Worm (Caenorhabditis elegans) whole organism, mixed stage, embryonic: ENCODE data around the gene F17E9.18.

ENCODE experiments used
- M03D4.4 ChIP-seq: sonication (generic microtip); optimal IDR thresholded peaks from 2 replicates; lab custom pipeline; 2017; ENCODE audit warnings: mild to moderate bottlenecking, missing genetic modification characterization, missing compliant biosample characterization
- bed-3 ChIP-seq: fragments of 200-800 bp; sonication (Bioruptor generic); optimal IDR thresholded peaks from 3 replicates; lab custom pipeline; 2018; ENCODE audit warnings: mild to moderate bottlenecking, missing genetic modification characterization, moderate library complexity, missing compliant biosample characterization
- blmp-1 ChIP-seq: fragments of 150-350 bp; optimal IDR thresholded peaks from 2 replicates; lab custom pipeline; 2014; ENCODE audit warnings: missing biosample characterization, missing genetic modification characterization
- ceh-39 ChIP-seq: fragments of 150-350 bp; optimal IDR thresholded peaks from 2 replicates; lab custom pipeline; 2014; ENCODE audit warnings: missing biosample characterization, missing genetic modification characterization
- ceh-43 ChIP-seq: fragments of 200-800 bp; sonication (Bioruptor generic); optimal IDR thresholded peaks from 2 replicates; lab custom pipeline; 2018; ENCODE audit warnings: mild to moderate bottlenecking, missing genetic modification characterization, moderate library complexity, missing compliant biosample characterization
- ceh-83 ChIP-seq: fragments of 200-800 bp; sonication (Bioruptor generic); optimal IDR thresholded peaks from 2 replicates; lab custom pipeline; 2018; ENCODE audit warnings: mild to moderate bottlenecking, missing genetic modification characterization, missing compliant biosample characterization
- ces-1 ChIP-seq: fragments of 150-350 bp; optimal IDR thresholded peaks from 2 replicates; lab custom pipeline; 2014; ENCODE audit warnings: missing biosample characterization, missing genetic modification reagents, missing genetic modification characterization
- cnd-1 ChIP-seq: fragments of 200-800 bp; sonication (Bioruptor generic); optimal IDR thresholded peaks from 2 replicates; lab custom pipeline; 2018; ENCODE audit warnings: mild to moderate bottlenecking, missing genetic modification characterization, missing compliant biosample characterization
- drap-1 ChIP-seq: fragments of 200-800 bp; sonication (Bioruptor generic); optimal IDR thresholded peaks from 3 replicates; lab custom pipeline; 2018; ENCODE audit warnings: mild to moderate bottlenecking, missing genetic modification characterization, missing compliant biosample characterization
- elt-1 ChIP-seq: sonication (generic microtip); optimal IDR thresholded peaks from 2 replicates; lab custom pipeline; 2017; ENCODE audit warnings: missing genetic modification characterization, mild to moderate bottlenecking, missing compliant biosample characterization, antibody characterized with exemption, moderate library complexity, borderline replicate concordance; ENCODE audit not compliant: insufficient read depth
- elt-3 ChIP-seq: fragments of 150-350 bp; optimal IDR thresholded peaks from 2 replicates; lab custom pipeline; 2014; ENCODE audit warnings: missing biosample characterization, missing genetic modification characterization
- flh-1 ChIP-seq: fragments of 200-800 bp; sonication (Bioruptor generic); optimal IDR thresholded peaks from 2 replicates; lab custom pipeline; 2018; ENCODE audit warnings: mild to moderate bottlenecking, missing genetic modification characterization, moderate library complexity, missing compliant biosample characterization
- ham-2 ChIP-seq: fragments of 200-800 bp; sonication (Bioruptor generic); optimal IDR thresholded peaks from 2 replicates; lab custom pipeline; 2018; ENCODE audit warnings: mild to moderate bottlenecking, missing genetic modification characterization, missing compliant biosample characterization
- hlh-1 ChIP-seq: fragments of 150-350 bp; optimal IDR thresholded peaks from 2 replicates; lab custom pipeline; 2014; ENCODE audit warnings: missing biosample characterization, missing genetic modification reagents, missing genetic modification characterization
- lin-13 ChIP-seq: fragments of 150-350 bp; optimal IDR thresholded peaks from 2 replicates; lab custom pipeline; 2014; ENCODE audit warnings: missing biosample characterization, missing genetic modification characterization
- lin-32 ChIP-seq: fragments of 200-800 bp; sonication (Bioruptor generic); optimal IDR thresholded peaks from 2 replicates; lab custom pipeline; 2018; ENCODE audit warnings: mild to moderate bottlenecking, missing genetic modification characterization, missing compliant biosample characterization
- lsy-2 ChIP-seq: fragments of 150-350 bp; optimal IDR thresholded peaks from 2 replicates; lab custom pipeline; 2014; ENCODE audit warnings: missing biosample characterization, missing genetic modification characterization
- mab-5 ChIP-seq: fragments of 150-350 bp; optimal IDR thresholded peaks from 2 replicates; lab custom pipeline; 2014; ENCODE audit warnings: missing biosample characterization, missing genetic modification characterization
- mep-1 ChIP-seq: fragments of 150-350 bp; optimal IDR thresholded peaks from 2 replicates; lab custom pipeline; 2017; ENCODE audit warnings: missing biosample characterization, missing genetic modification reagents, missing genetic modification characterization, inconsistent platforms
- nhr-12 ChIP-seq: fragments of 150-350 bp; optimal IDR thresholded peaks from 2 replicates; lab custom pipeline; 2014; ENCODE audit warnings: missing biosample characterization, missing genetic modification characterization
- nhr-2 ChIP-seq: fragments of 150-350 bp; optimal IDR thresholded peaks from 2 replicates; lab custom pipeline; 2014; ENCODE audit warnings: missing biosample characterization, missing genetic modification characterization
- nhr-237 ChIP-seq: fragments of 150-350 bp; optimal IDR thresholded peaks from 2 replicates; lab custom pipeline; 2014; ENCODE audit warnings: missing biosample characterization, missing genetic modification characterization
- nhr-76 ChIP-seq: sonication (generic microtip); optimal IDR thresholded peaks from 2 replicates; lab custom pipeline; 2017; ENCODE audit warnings: missing biosample characterization, missing genetic modification characterization
- pha-4 ChIP-seq: fragments of 150-350 bp; optimal IDR thresholded peaks from 2 replicates; lab custom pipeline; 2018; ENCODE audit warnings: missing biosample characterization, missing genetic modification reagents, missing genetic modification characterization
- sem-2 ChIP-seq: fragments of 200-800 bp; sonication (Bioruptor generic); optimal IDR thresholded peaks from 2 replicates; lab custom pipeline; 2018; ENCODE audit warnings: mild to moderate bottlenecking, missing genetic modification characterization, missing compliant biosample characterization
- snpc-4 ChIP-seq: fragments of 150-350 bp; optimal IDR thresholded peaks from 2 replicates; lab custom pipeline; 2014; ENCODE audit warnings: missing biosample characterization, missing genetic modification characterization
- sptf-1 ChIP-seq: sonication (generic microtip); optimal IDR thresholded peaks from 2 replicates; lab custom pipeline; 2017; ENCODE audit warnings: mild to moderate bottlenecking, missing genetic modification characterization, moderate library complexity, missing compliant biosample characterization
- tbx-8 ChIP-seq: fragments of 200-800 bp; sonication (Bioruptor generic); optimal IDR thresholded peaks from 2 replicates; lab custom pipeline; 2018; ENCODE audit warnings: mild to moderate bottlenecking, missing genetic modification characterization, moderate library complexity, missing compliant biosample characterization
- unc-120 ChIP-seq: sonication (generic microtip); optimal IDR thresholded peaks from 2 replicates; lab custom pipeline; 2017; ENCODE audit warnings: missing genetic modification characterization, missing compliant biosample characterization; ENCODE audit not compliant: poor library complexity, severe bottlenecking
- unc-39 ChIP-seq: fragments of 150-350 bp; optimal IDR thresholded peaks from 2 replicates; lab custom pipeline; 2014; ENCODE audit warnings: missing biosample characterization, missing genetic modification characterization
- zip-8 ChIP-seq: fragments of 150-350 bp; optimal IDR thresholded peaks from 2 replicates; lab custom pipeline; 2014; ENCODE audit warnings: missing biosample characterization, missing genetic modification characterization

The F17E9.18 gene

ce11 chrIV:8360817-8361216 is 13.9 kb upstream of the F17E9.18 start, which contains the start of gene sqv-1:
Gene sqv-1, plus strand, starts transcription at chrIV:8361117.
- no peak for TF ChIP-seq unc-120
- no peak for TF ChIP-seq unc-39 (tag; lab: Kevin White, UChicago)
- no peak for TF ChIP-seq mep-1 (tag; lab: Kevin White, UChicago)
- no peak for TF ChIP-seq hlh-1 (tag; lab: Kevin White, UChicago)
- TF ChIP-seq lin-13 (tag; lab: Kevin White, UChicago) = no peak
- TF ChIP-seq mab-5 (tag; lab: Kevin White, UChicago) = no peak
- TF ChIP-seq ceh-39 (tag; lab: Kevin White, UChicago) = no peak
- no peak for TF ChIP-seq zip-8 (tag; lab: Kevin White, UChicago)
- TF ChIP-seq blmp-1 (tag; lab: Kevin White, UChicago) = no peak
- TF ChIP-seq ceh-83 (GFP tag; lab: Kevin White, UChicago) = no peak
- no peak for TF ChIP-seq elt-3 (tag; lab: Kevin White, UChicago)
- no peak for TF ChIP-seq ceh-43
- no peak for TF ChIP-seq nhr-2 (tag; lab: Kevin White, UChicago)
- TF ChIP-seq sptf-1 (tag; lab: Kevin White, UChicago) = no peak
- no peak for TF ChIP-seq ces-1 (GFP tag; lab: Kevin White, UChicago)
- no peak for TF ChIP-seq nhr-76 (tag; lab: Kevin White, UChicago)

- TF ChIP-seq sptf-1 (tag; lab: Kevin White, UChicago) (no peak), hlh-1 (tag; lab: Kevin White, UChicago) (no peak), mep-1 (tag; lab: Kevin White, UChicago) (peak; percentile 27), ham-2 (no peak), nhr-237 (tag; lab: Kevin White, UChicago) (peak; percentile 2), mab-5 (tag; lab: Kevin White, UChicago) (no peak), lsy-2 (tag; lab: Kevin White, UChicago) (no peak), snpc-4 (tag; lab: Kevin White, UChicago) (no peak), blmp-1 (tag; lab: Kevin White, UChicago) (no peak), pha-4 (tag; lab: Kevin White, UChicago) (no peak), ces-1 (GFP tag; lab: Kevin White, UChicago) (peak; percentile 89), elt-3 (tag; lab: Kevin White, UChicago) (no peak), nhr-76 (tag; lab: Kevin White, UChicago) (no peak), lin-32 (GFP tag; lab: Kevin White, UChicago) (no peak)
Measured at ce11 chrIV:8359716-8360407, 12.9 kb upstream of the F17E9.18 start, which contains the start of gene D2096.5. Gene D2096.5, minus strand, starts transcription at chrIV:8359766.

ce11 chrIV:8358492-8358891 is 11.5 kb upstream of the F17E9.18 start, which contains the start of gene D2096.13:
Gene D2096.13, minus strand, starts transcription at chrIV:8358592.
- no peak for TF ChIP-seq sem-2 (GFP tag; lab: Kevin White, UChicago)
- TF ChIP-seq M03D4.4 (tag; lab: Kevin White, UChicago) = no peak
- no peak for TF ChIP-seq unc-120
- TF ChIP-seq tbx-8 = no peak
- TF ChIP-seq blmp-1 (tag; lab: Kevin White, UChicago) = no peak
- no peak for TF ChIP-seq ceh-83 (GFP tag; lab: Kevin White, UChicago)
- no peak for TF ChIP-seq bed-3
- TF ChIP-seq lin-13 (tag; lab: Kevin White, UChicago) = no peak
- TF ChIP-seq nhr-2 (tag; lab: Kevin White, UChicago) = no peak
- TF ChIP-seq ceh-43 = no peak
- no peak for TF ChIP-seq flh-1 (GFP tag; lab: Kevin White, UChicago)
- no peak for TF ChIP-seq lsy-2 (tag; lab: Kevin White, UChicago)

ce11 chrIV:8357299-8357698 is 10.3 kb upstream of the F17E9.18 start:
- TF ChIP-seq ceh-39 (tag; lab: Kevin White, UChicago) (no peak), nhr-237 (tag; lab: Kevin White, UChicago) (no peak), unc-39 (tag; lab: Kevin White, UChicago) (no peak), hlh-1 (tag; lab: Kevin White, UChicago) (no peak), lsy-2 (tag; lab: Kevin White, UChicago) (no peak), lin-13 (tag; lab: Kevin White, UChicago) (no peak), elt-1 (tag; lab: Kevin White, UChicago) (no peak), cnd-1 (tag; lab: Kevin White, UChicago) (no peak), nhr-76 (tag; lab: Kevin White, UChicago) (no peak), nhr-12 (tag; lab: Kevin White, UChicago) (no peak), pha-4 (tag; lab: Kevin White, UChicago) (no peak), tbx-8 (no peak), drap-1 (GFP tag; lab: Kevin White, UChicago) (no peak)
- TF ChIP-seq, all 35 proteins: peak for 0
